In the genomic region with DNA sequence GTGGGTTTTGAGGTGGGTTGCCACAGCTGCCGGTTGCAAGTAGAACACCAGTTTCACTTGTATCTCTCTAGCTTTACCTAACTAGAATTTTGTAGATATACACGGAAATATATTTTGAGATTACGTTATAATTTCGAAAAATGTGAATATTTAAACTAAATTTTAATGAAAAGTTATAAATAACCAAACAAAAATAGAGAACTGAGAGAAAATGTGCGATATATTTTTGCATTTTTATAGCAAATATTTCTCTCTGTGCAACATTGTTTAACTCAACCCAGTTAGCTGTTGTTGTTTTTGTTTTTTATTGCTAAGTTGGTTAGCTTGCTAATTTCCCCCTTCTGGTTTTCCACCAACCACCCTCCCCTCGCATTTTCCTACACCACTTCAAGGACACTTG, we compare ENCODE assay signal across 3 fruit fly cellular contexts.
TF ChIP-seq lines count a peak whose summit lies in the region.

No protein-coding gene starts in this region.

- no peak for TF ChIP-seq CTCF in whole organism, embryonic (GFP tag; optimal IDR thresholded peaks at IDR 0.05; lab: Kevin White, UChicago)

TF ChIP-seq in whole organism, embryonic, 481 proteins besides CTCF, POLR2A, EP300 and RAD21:
- TF ChIP-seq CG17829 (tag; optimal IDR thresholded peaks at IDR 0.05; lab: Kevin White, UChicago) (no peak), Xrp1 (GFP tag; IDR thresholded peaks at IDR 0.05; lab: Robert Waterston, UW) (peak; percentile 44), CG12391 (tag; optimal IDR thresholded peaks at IDR 0.05; lab: Kevin White, UChicago) (peak; percentile 28), Hmr (GFP tag; optimal IDR thresholded peaks at IDR 0.05; lab: Kevin White, UChicago) (no peak), CG12659 (GFP tag; optimal IDR thresholded peaks at IDR 0.05; lab: Kevin White, UChicago) (peak; percentile 1), sens (GFP tag; lab: Kevin White, UChicago) (peak; percentile 30), row (GFP tag; IDR thresholded peaks at IDR 0.05; lab: Robert Waterston, UW) (0 out of 3 replicates have a peak, but pooled peaks have one; percentile 12), stc (GFP tag; IDR thresholded peaks at IDR 0.05; lab: Robert Waterston, UW) (peak; percentile 44; the same call in 1 of the 2 replicates), ERR (GFP tag; optimal IDR thresholded peaks at IDR 0.05; lab: Kevin White, UChicago) (no peak), CG4424 (GFP tag; optimal IDR thresholded peaks at IDR 0.05; lab: Kevin White, UChicago) (no peak), Drgx (GFP tag; IDR thresholded peaks at IDR 0.05; lab: Robert Waterston, UW) (peak; percentile 72), hkb (optimal IDR thresholded peaks at IDR 0.05; lab: Kevin White, UChicago) (no peak), hkb (GFP tag; IDR thresholded peaks at IDR 0.05; lab: Robert Waterston, UW) (0 out of 2 replicates have a peak, but pooled peaks have one; percentile 8), CG8388 (GFP tag; optimal IDR thresholded peaks at IDR 0.05; lab: Kevin White, UChicago) (peak; percentile 7), gem (tag; optimal IDR thresholded peaks at IDR 0.05; lab: Kevin White, UChicago) (peak; percentile 35), CG9437 (GFP tag; optimal IDR thresholded peaks at IDR 0.05; lab: Kevin White, UChicago) (no peak), CG6689 (GFP tag; IDR thresholded peaks at IDR 0.05; lab: Robert Waterston, UW) (no peak), Blimp-1 (GFP tag; optimal IDR thresholded peaks at IDR 0.05; lab: Kevin White, UChicago) (peak; percentile 14), bsh (GFP tag; optimal IDR thresholded peaks at IDR 0.05; lab: Kevin White, UChicago) (peak in 1 of 2 experiments; percentile 26)

TF ChIP-seq in whole organism, prepupa, 60 proteins besides CTCF, POLR2A, EP300 and RAD21 (continues in another document):
- no peak for TF ChIP-seq CG9139 (GFP tag; optimal IDR thresholded peaks at IDR 0.05; lab: Kevin White, UChicago)
- TF ChIP-seq CG6276 (GFP tag; optimal IDR thresholded peaks at IDR 0.05; lab: Kevin White, UChicago): peak; percentile 40
- TF ChIP-seq Sox14 (GFP tag; optimal IDR thresholded peaks at IDR 0.05; lab: Kevin White, UChicago): no peak
- TF ChIP-seq lz (GFP tag; optimal IDR thresholded peaks at IDR 0.05; lab: Kevin White, UChicago): no peak
- TF ChIP-seq Ets96B (tag; optimal IDR thresholded peaks at IDR 0.05; lab: Kevin White, UChicago): peak; percentile 35
- TF ChIP-seq CG6792 (GFP tag; optimal IDR thresholded peaks at IDR 0.05; lab: Kevin White, UChicago): no peak
- peak; percentile 35 for TF ChIP-seq Hr4 (GFP tag; optimal IDR thresholded peaks at IDR 0.05; lab: Kevin White, UChicago)
- TF ChIP-seq Blimp-1 (GFP tag; optimal IDR thresholded peaks at IDR 0.05; lab: Kevin White, UChicago): no peak
- no peak for TF ChIP-seq esn (GFP tag; optimal IDR thresholded peaks at IDR 0.05; lab: Kevin White, UChicago)
- TF ChIP-seq CG3032 (tag; optimal IDR thresholded peaks at IDR 0.05; lab: Kevin White, UChicago): peak; percentile 1
- no peak for TF ChIP-seq CG11902 (GFP tag; optimal IDR thresholded peaks at IDR 0.05; lab: Kevin White, UChicago)
- peak; percentile 27 for TF ChIP-seq acj6 (GFP tag; optimal IDR thresholded peaks at IDR 0.05; lab: Kevin White, UChicago)
- TF ChIP-seq fkh (GFP tag; optimal IDR thresholded peaks at IDR 0.05; lab: Kevin White, UChicago): no peak
- TF ChIP-seq Smox (GFP tag; optimal IDR thresholded peaks at IDR 0.05; lab: Kevin White, UChicago): no peak
- TF ChIP-seq CG10669 (GFP tag; optimal IDR thresholded peaks at IDR 0.05; lab: Kevin White, UChicago): no peak
- no peak for TF ChIP-seq Sox15 (GFP tag; optimal IDR thresholded peaks at IDR 0.05; lab: Kevin White, UChicago)
- no peak for TF ChIP-seq svp (GFP tag; lab: Kevin White, UChicago)
- no peak for TF ChIP-seq CG8319 (GFP tag; optimal IDR thresholded peaks at IDR 0.05; lab: Kevin White, UChicago)
- no peak for TF ChIP-seq CG6854 (GFP tag; optimal IDR thresholded peaks at IDR 0.05; lab: Kevin White, UChicago)
- no peak for TF ChIP-seq topi (GFP tag; optimal IDR thresholded peaks at IDR 0.05; lab: Kevin White, UChicago)
- TF ChIP-seq CG1621 (tag; optimal IDR thresholded peaks at IDR 0.05; lab: Kevin White, UChicago): no peak
- TF ChIP-seq CG15336 (GFP tag; IDR thresholded peaks at IDR 0.05; lab: Robert Waterston, UW): peak; percentile 81
- TF ChIP-seq Lpt (GFP tag; optimal IDR thresholded peaks at IDR 0.05; lab: Kevin White, UChicago): no peak
- no peak for TF ChIP-seq fd85E (GFP tag; optimal IDR thresholded peaks at IDR 0.05; lab: Kevin White, UChicago)
- no peak for TF ChIP-seq Ets21C (GFP tag; optimal IDR thresholded peaks at IDR 0.05; lab: Kevin White, UChicago)
- peak in 1 of 2 experiments; percentile 12 for TF ChIP-seq salr (GFP tag; optimal IDR thresholded peaks at IDR 0.05; lab: Kevin White, UChicago)
- TF ChIP-seq Hr38 (GFP tag; optimal IDR thresholded peaks at IDR 0.05; lab: Kevin White, UChicago): no peak
- no peak for TF ChIP-seq CG31627 (GFP tag; optimal IDR thresholded peaks at IDR 0.05; lab: Kevin White, UChicago)
- peak; percentile 18 for TF ChIP-seq OdsH (GFP tag; optimal IDR thresholded peaks at IDR 0.05; lab: Kevin White, UChicago)
- TF ChIP-seq CG6163 (GFP tag; IDR thresholded peaks at IDR 0.05; lab: Robert Waterston, UW): no peak
- TF ChIP-seq spab (GFP tag; optimal IDR thresholded peaks at IDR 0.05; lab: Kevin White, UChicago): no peak
- no peak for TF ChIP-seq CG11294 (GFP tag; IDR thresholded peaks at IDR 0.05; lab: Robert Waterston, UW)
- TF ChIP-seq vri (GFP tag; optimal IDR thresholded peaks at IDR 0.05; lab: Kevin White, UChicago): no peak
- TF ChIP-seq Gug (GFP tag; IDR thresholded peaks at IDR 0.05; lab: Robert Waterston, UW): no peak
- TF ChIP-seq Eip93F (GFP tag; optimal IDR thresholded peaks at IDR 0.05; lab: Kevin White, UChicago): no peak
- TF ChIP-seq CG32006 (GFP tag; optimal IDR thresholded peaks at IDR 0.05; lab: Kevin White, UChicago): no peak
- TF ChIP-seq achi (GFP tag; optimal IDR thresholded peaks at IDR 0.05; lab: Kevin White, UChicago): no peak

TF ChIP-seq in whole organism, pupa, 21 proteins besides CTCF, POLR2A, EP300 and RAD21:
- TF ChIP-seq CG34367 (tag; optimal IDR thresholded peaks at IDR 0.05; lab: Kevin White, UChicago) (no peak), D1 (tag; optimal IDR thresholded peaks at IDR 0.05; lab: Kevin White, UChicago) (peak; percentile 13), CG8159 (tag; optimal IDR thresholded peaks at IDR 0.05; lab: Kevin White, UChicago) (peak; percentile 43), CG4496 (GFP tag; IDR thresholded peaks at IDR 0.05; lab: Robert Waterston, UW) (no peak), CG9948 (tag; optimal IDR thresholded peaks at IDR 0.05; lab: Kevin White, UChicago) (peak; percentile 35), rn (GFP tag; IDR thresholded peaks at IDR 0.05; lab: Robert Waterston, UW) (no peak), CG13204 (GFP tag; optimal IDR thresholded peaks at IDR 0.05; lab: Kevin White, UChicago) (no peak), fd96Ca (GFP tag; IDR thresholded peaks at IDR 0.05; lab: Robert Waterston, UW) (no peak), gl (tag; optimal IDR thresholded peaks at IDR 0.05; lab: Kevin White, UChicago) (no peak), Snoo (tag; optimal IDR thresholded peaks at IDR 0.05; lab: Kevin White, UChicago) (no peak), CG8301 (tag; optimal IDR thresholded peaks at IDR 0.05; lab: Kevin White, UChicago) (peak; percentile 61), CG32121 (GFP tag; IDR thresholded peaks at IDR 0.05; lab: Robert Waterston, UW) (peak; percentile 72), CG17806 (tag; optimal IDR thresholded peaks at IDR 0.05; lab: Kevin White, UChicago) (peak; percentile 5), Pif1B (GFP tag; optimal IDR thresholded peaks at IDR 0.05; lab: Kevin White, UChicago) (no peak), CG14655 (GFP tag; optimal IDR thresholded peaks at IDR 0.05; lab: Kevin White, UChicago) (no peak)

Comparison
In these comparisons a context has a peak if more than half of its experiments do, and no peak if none do; other contexts are left out.
1. Of the 7 proteins assayed by ChIP-seq in both whole organism, embryonic and whole organism, prepupa: peak only in whole organism, embryonic: Blimp-1; only in whole organism, prepupa: none; in both: none; in neither: 6.